Fruit fly (Drosophila melanogaster) whole organism, embryonic: ENCODE measurements around the gene Ifrd1.

Experiments used
- Atf3 ChIP-seq: fragments of 200-800 bp; sonication (Bioruptor generic); optimal IDR thresholded peaks from 3 replicates; lab custom pipeline; 2016; ENCODE audit warnings: missing biosample characterization, missing genetic modification characterization
- Blimp-1 ChIP-seq: fragments of 200-800 bp; sonication (Bioruptor generic); optimal IDR thresholded peaks from 3 replicates; lab custom pipeline; 2018; ENCODE audit warnings: missing biosample characterization, missing genetic modification characterization, mild to moderate bottlenecking, moderate library complexity, missing genetic modification reagents
- CG1024 ChIP-seq: fragments of 200-800 bp; sonication (Bioruptor generic); IDR thresholded peaks from 2 replicates; pipeline ENCODE4 v1.3.6; 2022; ENCODE audit warnings: missing biosample characterization, missing genetic modification characterization
- CG12391 ChIP-seq: fragments of 200-800 bp; sonication (Bioruptor generic); optimal IDR thresholded peaks from 3 replicates; lab custom pipeline; 2018; ENCODE audit warnings: missing biosample characterization, mild to moderate bottlenecking, missing genetic modification characterization, moderate library complexity
- CG1602 ChIP-seq: fragments of 200-800 bp; sonication (Bioruptor generic); optimal IDR thresholded peaks from 3 replicates; lab custom pipeline; 2016; ENCODE audit warnings: missing biosample characterization, missing genetic modification characterization
- CG1832 ChIP-seq: fragments of 200-800 bp; sonication (Bioruptor generic); optimal IDR thresholded peaks from 2 replicates; lab custom pipeline; 2017; ENCODE audit warnings: missing biosample characterization, mild to moderate bottlenecking, missing genetic modification characterization, inconsistent platforms
- CG2116 ChIP-seq: fragments of 200-800 bp; sonication (Bioruptor generic); optimal IDR thresholded peaks from 3 replicates; lab custom pipeline; 2018; ENCODE audit warnings: missing biosample characterization, mild to moderate bottlenecking, missing genetic modification characterization
- CG32767 ChIP-seq: fragments of 200-800 bp; sonication (Bioruptor generic); IDR thresholded peaks from 2 replicates; pipeline ENCODE4 v1.3.6; 2022; ENCODE audit warnings: missing biosample characterization, missing genetic modification characterization
- CG3726 ChIP-seq: fragments of 200-800 bp; sonication (Bioruptor generic); IDR thresholded peaks from 3 replicates; pipeline ENCODE4, ENCODE4 v1.3.6; 2022; ENCODE audit warnings: missing biosample characterization, missing genetic modification characterization
- CG4730 ChIP-seq: fragments of 200-800 bp; sonication (Bioruptor generic); IDR thresholded peaks from 2 replicates; pipeline ENCODE4 v1.3.6; 2022; ENCODE audit warnings: missing biosample characterization, missing genetic modification characterization
- CG6254 ChIP-seq: fragments of 200-800 bp; sonication (Bioruptor generic); optimal IDR thresholded peaks from 3 replicates; lab custom pipeline; 2017; ENCODE audit warnings: mild to moderate bottlenecking, missing biosample characterization, missing genetic modification reagents, missing genetic modification characterization
- CG6813 ChIP-seq: fragments of 200-800 bp; sonication (Bioruptor generic); optimal IDR thresholded peaks from 2 replicates; lab custom pipeline; 2017; ENCODE audit warnings: missing biosample characterization, missing genetic modification characterization, mild to moderate bottlenecking, moderate library complexity, missing genetic modification reagents
- CG8281 ChIP-seq: fragments of 200-800 bp; sonication (Bioruptor generic); optimal IDR thresholded peaks from 2 replicates; lab custom pipeline; 2018; ENCODE audit warnings: missing biosample characterization, mild to moderate bottlenecking, missing genetic modification characterization, moderate library complexity
- CG8924 ChIP-seq: fragments of 200-800 bp; optimal IDR thresholded peaks from 3 replicates; lab custom pipeline; 2019; ENCODE audit warnings: missing biosample characterization, mild to moderate bottlenecking, missing genetic modification characterization, moderate library complexity
- CTCF ChIP-seq: fragments of 200-800 bp; sonication (Bioruptor generic); optimal IDR thresholded peaks from 2 replicates; lab custom pipeline; 2017; ENCODE audit warnings: missing biosample characterization, mild to moderate bottlenecking, missing genetic modification characterization, moderate library complexity
- CoRest ChIP-seq: fragments of 200-800 bp; sonication (Bioruptor generic); optimal IDR thresholded peaks from 3 replicates; lab custom pipeline; 2018; ENCODE audit warnings: missing biosample characterization, mild to moderate bottlenecking, missing genetic modification characterization, moderate library complexity
- CrebB ChIP-seq: fragments of 200-800 bp; sonication (Bioruptor generic); optimal IDR thresholded peaks from 3 replicates; lab custom pipeline; 2018; ENCODE audit warnings: missing biosample characterization, mild to moderate bottlenecking, missing genetic modification characterization
- Dfd ChIP-seq, 2 experiments: fragments of >200 bp; optimal IDR thresholded peaks; 2 replicates each; lab custom pipeline; 2017; ENCODE audit warnings: missing biosample characterization in 2 of 2, missing genetic modification characterization in 2 of 2
- Dip2 ChIP-seq: fragments of 200-800 bp; sonication (Bioruptor generic); IDR thresholded peaks from 2 replicates; pipeline ENCODE4 v1.3.6; 2022; ENCODE audit warnings: missing biosample characterization, missing genetic modification characterization
- Drgx ChIP-seq: fragments of 200-800 bp; sonication (Bioruptor generic); IDR thresholded peaks from 2 replicates; pipeline ENCODE4 v1.3.6; 2022; ENCODE audit warnings: missing biosample characterization, missing genetic modification characterization
- H15 ChIP-seq: fragments of 200-800 bp; sonication (Bioruptor generic); IDR thresholded peaks from 3 replicates; pipeline ENCODE4 v1.3.6; 2022; ENCODE audit warnings: missing biosample characterization, missing genetic modification characterization
- HLH4C ChIP-seq: fragments of 200-800 bp; sonication (Bioruptor generic); IDR thresholded peaks from 3 replicates; pipeline ENCODE4 v1.3.6; 2022; ENCODE audit warnings: missing biosample characterization, missing genetic modification characterization; ENCODE audit not compliant: partially characterized antibody
- Hey ChIP-seq: fragments of 200-800 bp; sonication (Bioruptor generic); optimal IDR thresholded peaks from 3 replicates; lab custom pipeline; 2018; ENCODE audit warnings: missing biosample characterization, mild to moderate bottlenecking, missing genetic modification characterization
- MESR4 ChIP-seq: fragments of 200-800 bp; sonication (Bioruptor generic); optimal IDR thresholded peaks from 2 replicates; lab custom pipeline; 2018; ENCODE audit warnings: missing biosample characterization, mild to moderate bottlenecking, missing genetic modification characterization, moderate library complexity
- Nf-YA ChIP-seq: fragments of 200-800 bp; sonication (Bioruptor generic); IDR thresholded peaks from 2 replicates; pipeline ENCODE4 v1.3.6; 2022; ENCODE audit warnings: missing biosample characterization, missing genetic modification characterization
- Rfx ChIP-seq: fragments of 200-800 bp; sonication (Bioruptor generic); IDR thresholded peaks from 2 replicates; pipeline ENCODE4 v1.3.6; 2022; ENCODE audit warnings: missing biosample characterization, missing genetic modification characterization
- Scr ChIP-seq: fragments of 200-800 bp; sonication (Bioruptor generic); IDR thresholded peaks from 2 replicates; pipeline ENCODE4 v1.3.6; 2022; ENCODE audit warnings: missing biosample characterization, missing genetic modification characterization; ENCODE audit not compliant: partially characterized antibody
- ase ChIP-seq: fragments of 200-800 bp; sonication (Bioruptor generic); IDR thresholded peaks from 3 replicates; pipeline ENCODE4 v1.3.6; 2022; ENCODE audit warnings: missing biosample characterization, missing genetic modification characterization
- bsh ChIP-seq, 2 experiments: fragments of 200-800 bp; sonication (Bioruptor generic); optimal IDR thresholded peaks; 2 replicates each; lab custom pipeline; 2017 to 2018; ENCODE audit warnings: mild to moderate bottlenecking in 2 of 2, missing biosample characterization in 2 of 2, missing genetic modification characterization in 2 of 2, moderate library complexity in 1 of 2
- chif ChIP-seq, 2 experiments: fragments of 200-800 bp; sonication (Bioruptor generic); optimal IDR thresholded peaks; 3 replicates each; lab custom pipeline; 2016; ENCODE audit warnings: missing biosample characterization in 2 of 2, missing genetic modification characterization in 2 of 2
- chinmo ChIP-seq: fragments of 200-800 bp; sonication (Bioruptor generic); IDR thresholded peaks from 4 replicates; pipeline ENCODE4 v1.3.6; 2022; ENCODE audit warnings: missing biosample characterization, missing genetic modification characterization; ENCODE audit not compliant: partially characterized antibody
- croc ChIP-seq: fragments of 200-800 bp; sonication (Bioruptor generic); conservative IDR thresholded peaks from 3 replicates; pipeline ENCODE4 v1.3.6; 2022; ENCODE audit warnings: missing biosample characterization, missing genetic modification characterization
- dimm ChIP-seq: fragments of 200-800 bp; sonication (Bioruptor generic); IDR thresholded peaks from 2 replicates; pipeline ENCODE4 v1.3.6; 2022; ENCODE audit warnings: missing biosample characterization, missing genetic modification characterization
- disco-r ChIP-seq: fragments of 200-800 bp; sonication (Bioruptor generic); optimal IDR thresholded peaks from 2 replicates; lab custom pipeline; 2016; ENCODE audit warnings: missing biosample characterization, missing genetic modification characterization
- dpn ChIP-seq, 2 experiments: fragments of 200-800 bp; sonication (Bioruptor generic); optimal IDR thresholded peaks; 3 replicates each; lab custom pipeline; 2016; ENCODE audit warnings: missing biosample characterization in 2 of 2, missing genetic modification characterization in 2 of 2
- dysf ChIP-seq: fragments of 200-800 bp; sonication (Bioruptor generic); IDR thresholded peaks from 3 replicates; pipeline ENCODE4 v1.3.6; 2022; ENCODE audit warnings: missing biosample characterization, missing genetic modification characterization
- fru ChIP-seq: fragments of >200 bp; optimal IDR thresholded peaks from 2 replicates; lab custom pipeline; 2017
- ftz-f1 ChIP-seq: fragments of 200-800 bp; sonication (Bioruptor generic); optimal IDR thresholded peaks from 2 replicates; lab custom pipeline; 2016; ENCODE audit warnings: missing biosample characterization, missing genetic modification characterization
- grau ChIP-seq: fragments of 200-800 bp; optimal IDR thresholded peaks from 3 replicates; lab custom pipeline; 2019; ENCODE audit warnings: missing biosample characterization, mild to moderate bottlenecking, missing genetic modification characterization, moderate library complexity
- oc ChIP-seq: fragments of 200-800 bp; sonication (Bioruptor generic); optimal IDR thresholded peaks from 2 replicates; lab custom pipeline; 2018; ENCODE audit warnings: missing biosample characterization, mild to moderate bottlenecking, missing genetic modification characterization, moderate library complexity
- salm ChIP-seq: fragments of 200-800 bp; sonication (Bioruptor generic); optimal IDR thresholded peaks from 2 replicates; lab custom pipeline; 2018; ENCODE audit warnings: missing biosample characterization, mild to moderate bottlenecking, missing genetic modification characterization
- schlank ChIP-seq: fragments of 200-800 bp; sonication (Bioruptor generic); optimal IDR thresholded peaks from 2 replicates; lab custom pipeline; 2018; ENCODE audit warnings: missing biosample characterization, mild to moderate bottlenecking, missing genetic modification characterization
- sens ChIP-seq: fragments of 200-800 bp; sonication (Bioruptor generic); peaks from one replicate; lab custom pipeline; 2016; ENCODE audit warnings: missing biosample characterization, missing genetic modification characterization
- sna ChIP-seq: fragments of 200-800 bp; sonication (Bioruptor generic); IDR thresholded peaks from 2 replicates; pipeline ENCODE4 v1.3.6; 2022; ENCODE audit warnings: missing biosample characterization, missing genetic modification characterization; ENCODE audit not compliant: partially characterized antibody
- sqz ChIP-seq: fragments of 200-800 bp; sonication (Bioruptor generic); optimal IDR thresholded peaks from 3 replicates; lab custom pipeline; 2018; ENCODE audit warnings: missing biosample characterization, mild to moderate bottlenecking, missing genetic modification characterization
- tap ChIP-seq: fragments of 200-800 bp; optimal IDR thresholded peaks from 3 replicates; lab custom pipeline; 2019; ENCODE audit warnings: missing biosample characterization, mild to moderate bottlenecking, missing genetic modification characterization, moderate library complexity
- twi ChIP-seq: fragments of 200-800 bp; optimal IDR thresholded peaks from 2 replicates; lab custom pipeline; 2019; ENCODE audit warnings: missing biosample characterization, mild to moderate bottlenecking, missing genetic modification characterization, moderate library complexity
- wdn ChIP-seq: fragments of 200-800 bp; sonication (Bioruptor generic); IDR thresholded peaks from 2 replicates; pipeline ENCODE4 v1.3.6; 2022; ENCODE audit warnings: missing biosample characterization, missing genetic modification characterization
- z ChIP-seq: fragments of 200-800 bp; sonication (Bioruptor generic); IDR thresholded peaks from 3 replicates; pipeline ENCODE4 v1.3.6; 2022; ENCODE audit warnings: missing biosample characterization, missing genetic modification characterization
- zfh1 ChIP-seq: fragments of 200-800 bp; sonication (Bioruptor generic); IDR thresholded peaks from 3 replicates; pipeline ENCODE4 v1.3.6; 2022; ENCODE audit warnings: missing biosample characterization, missing genetic modification characterization

Gene Ifrd1

DNA sequence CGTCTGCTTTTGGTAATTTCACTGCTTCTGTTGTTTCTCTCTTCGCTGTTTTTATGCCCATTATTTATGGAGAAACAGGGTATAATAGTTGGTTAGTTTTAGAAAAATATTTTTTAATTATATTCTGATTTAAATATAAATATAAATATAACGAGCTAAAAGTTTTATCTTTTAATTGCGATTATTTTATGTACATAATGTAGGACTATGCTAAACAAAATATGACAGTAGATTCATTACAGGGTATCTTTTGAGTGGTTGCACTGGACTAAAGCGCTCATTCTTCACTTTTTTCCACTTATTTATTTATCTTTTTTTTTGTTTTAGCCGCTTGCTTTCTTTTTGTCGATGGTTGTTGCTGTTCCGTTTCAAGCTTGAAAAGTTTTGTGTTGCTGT lies 30.8 kb upstream of the Ifrd1 start (continued):
- TF ChIP-seq CG1024, result no peak
- peak; percentile 12 for TF ChIP-seq CG2116
- TF ChIP-seq CG6254 (GFP tag; lab: Kevin White, UChicago), result peak; percentile 5
- 0 out of 2 replicates have a peak, but pooled peaks have one; percentile 42 for TF ChIP-seq CG32767 (GFP tag; lab: Robert Waterston, UW)
- peak; percentile 73 for TF ChIP-seq oc (tag; lab: Kevin White, UChicago)
- peak; percentile 50 for TF ChIP-seq Drgx
- TF ChIP-seq CG12391 (tag; lab: Kevin White, UChicago), result peak; percentile 70
- peak; percentile 56; the same call in 1 of the 3 replicates for TF ChIP-seq dysf (GFP tag; lab: Robert Waterston, UW)
- peak; percentile 42; the same call in 1 of the 2 replicates for TF ChIP-seq Rfx (GFP tag; lab: Robert Waterston, UW)
- TF ChIP-seq H15 (GFP tag; lab: Robert Waterston, UW), result 0 out of 3 replicates have a peak, but pooled peaks have one; percentile 39
- TF ChIP-seq dpn (GFP tag; optimal IDR thresholded peaks at IDR 0.05; lab: Kevin White, UChicago), result peak in 1 of 2 experiments; percentile 33
- TF ChIP-seq CG3726, result no peak
- TF ChIP-seq disco-r, result no peak
- TF ChIP-seq CG8924 (tag; lab: Kevin White, UChicago), result peak; percentile 70
- TF ChIP-seq tap (tag; lab: Kevin White, UChicago), result peak; percentile 25
- peak; percentile 6 for TF ChIP-seq CG1602 (GFP tag; lab: Kevin White, UChicago)
- TF ChIP-seq z (GFP tag; lab: Robert Waterston, UW), result 0 out of 3 replicates have a peak, but pooled peaks have one; percentile 9
- peak; percentile 4 for TF ChIP-seq salm
- peak; percentile 24; the same call in 1 of the 3 replicates for TF ChIP-seq croc (GFP tag; lab: Robert Waterston, UW)
- TF ChIP-seq Dip2 (GFP tag; lab: Robert Waterston, UW), result no peak
- TF ChIP-seq Blimp-1 (GFP tag; lab: Kevin White, UChicago), result peak; percentile 50

DNA sequence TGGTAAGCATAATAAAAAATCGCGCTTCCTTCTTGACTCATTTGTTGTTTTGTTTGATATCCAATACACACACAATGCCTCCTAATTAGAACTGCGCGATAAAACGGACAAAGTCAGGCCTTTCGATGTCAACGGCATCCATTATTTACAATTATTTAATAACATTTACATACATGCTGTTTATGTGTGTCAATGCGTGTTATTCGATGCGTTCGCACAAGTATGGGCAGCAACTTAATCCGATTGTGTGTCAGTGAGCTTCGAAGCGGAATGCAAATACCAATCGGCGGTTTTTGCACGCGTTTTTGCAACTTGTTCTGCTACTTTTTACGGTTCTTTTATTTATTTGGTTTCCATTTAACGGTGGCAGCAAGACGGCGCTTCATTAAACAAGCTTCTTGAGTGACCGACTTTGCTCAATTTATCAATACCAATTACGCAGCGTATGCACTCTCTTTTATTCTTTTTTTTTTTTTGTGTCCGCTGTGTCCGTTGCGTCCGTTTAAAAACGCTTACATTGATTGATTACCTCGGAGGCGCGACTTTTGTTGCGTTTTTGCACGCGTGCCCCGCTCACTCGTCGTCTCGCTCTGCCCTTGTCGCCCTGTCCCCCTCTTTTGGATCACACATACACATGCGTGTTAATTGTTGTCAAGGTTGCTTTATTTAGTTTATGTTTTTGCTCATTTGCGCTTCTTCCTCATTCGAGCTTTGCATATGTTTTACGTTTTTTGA lies 30.2 kb upstream of the Ifrd1 start:
- TF ChIP-seq CrebB, result no peak
- TF ChIP-seq CG12391 (tag; lab: Kevin White, UChicago), result no peak
- TF ChIP-seq fru (lab: Kevin White, UChicago), result no peak
- no peak for TF ChIP-seq schlank (tag; lab: Kevin White, UChicago)
- peak in 1 of 2 experiments; percentile 1 for TF ChIP-seq bsh (GFP tag; optimal IDR thresholded peaks at IDR 0.05; lab: Kevin White, UChicago)
- no peak for TF ChIP-seq dimm (GFP tag; lab: Robert Waterston, UW)
- no peak for TF ChIP-seq CoRest (tag; lab: Kevin White, UChicago)
- TF ChIP-seq HLH4C (GFP tag; lab: Robert Waterston, UW), result no peak
- TF ChIP-seq CG8281 (tag; lab: Kevin White, UChicago), result peak; percentile 16
- TF ChIP-seq MESR4, result no peak
- TF ChIP-seq chinmo (GFP tag; lab: Robert Waterston, UW), result peak; percentile 71; the same call in 2 of the 4 replicates
- TF ChIP-seq CG4730 (GFP tag; lab: Robert Waterston, UW), result no peak
- TF ChIP-seq Hey (tag; lab: Kevin White, UChicago), result no peak
- TF ChIP-seq CG6813 (GFP tag; lab: Kevin White, UChicago), result peak; percentile 11
- TF ChIP-seq Atf3 (GFP tag; lab: Kevin White, UChicago), result no peak
- TF ChIP-seq chif (GFP tag; optimal IDR thresholded peaks at IDR 0.05; lab: Kevin White, UChicago), result no peak
- no peak for TF ChIP-seq zfh1
- TF ChIP-seq CG1832, result no peak
- no peak for TF ChIP-seq sqz (GFP tag; lab: Kevin White, UChicago)
- TF ChIP-seq sna, result no peak
- TF ChIP-seq Dfd (GFP tag; optimal IDR thresholded peaks at IDR 0.05; lab: Kevin White, UChicago), result no peak
- TF ChIP-seq ase (GFP tag; lab: Robert Waterston, UW), result no peak
- TF ChIP-seq Scr (GFP tag; lab: Robert Waterston, UW), result no peak
- TF ChIP-seq wdn (GFP tag; lab: Robert Waterston, UW), result no peak
- no peak for TF ChIP-seq grau (tag; lab: Kevin White, UChicago)
- TF ChIP-seq twi (tag; lab: Kevin White, UChicago), result no peak
- no peak for TF ChIP-seq CTCF (GFP tag; lab: Kevin White, UChicago)
- peak; percentile 32 for TF ChIP-seq ftz-f1 (GFP tag; lab: Kevin White, UChicago)
- no peak for TF ChIP-seq Nf-YA (GFP tag; lab: Robert Waterston, UW)
- TF ChIP-seq sens (GFP tag; lab: Kevin White, UChicago), result peak; percentile 73
